Worm (Caenorhabditis elegans): ENCODE measurements around the gene srt-59.

DNA sequence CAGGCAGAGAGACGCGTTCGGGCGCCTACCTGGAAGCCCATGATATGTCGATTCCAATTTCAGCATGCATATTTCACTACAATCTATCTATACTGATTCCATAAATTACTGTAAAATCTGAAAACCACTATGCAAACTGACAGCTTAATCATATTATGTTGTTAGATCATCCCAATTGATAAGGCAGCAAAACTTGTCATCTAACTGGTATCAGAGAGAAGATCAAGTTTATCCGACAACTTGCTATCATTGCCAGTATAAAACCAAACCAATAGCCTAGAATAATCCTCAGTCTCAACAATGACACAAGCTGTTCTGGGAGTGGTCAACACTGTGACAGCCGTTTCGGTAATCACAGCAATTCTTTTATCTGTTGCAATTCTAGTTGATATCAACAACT is 2.6 kb upstream of the srt-59 start, which contains the start of gene col-102:
- TF ChIP-seq snpc-4 (tag; optimal IDR thresholded peaks at IDR 0.05) (no peak), nhr-237 (tag; optimal IDR thresholded peaks at IDR 0.05) (no peak), hlh-1 (tag; optimal IDR thresholded peaks at IDR 0.05) (no peak), mep-1 (tag; optimal IDR thresholded peaks at IDR 0.05) (no peak), unc-62 (GFP tag; optimal IDR thresholded peaks at IDR 0.05) (no peak), pha-4 (tag; optimal IDR thresholded peaks at IDR 0.05) (no peak), lin-13 (tag; optimal IDR thresholded peaks at IDR 0.05) (no peak), lin-32 (GFP tag; optimal IDR thresholded peaks at IDR 0.05) (no peak), mls-2 (tag; optimal IDR thresholded peaks at IDR 0.05) (no peak), nhr-28 (tag; optimal IDR thresholded peaks at IDR 0.05) (no peak), sem-2 (GFP tag; optimal IDR thresholded peaks at IDR 0.05) (no peak), M03D4.4 (tag; optimal IDR thresholded peaks at IDR 0.05) (no peak)

Measured in whole organism, mixed stage, embryonic.